Fruit fly (Drosophila melanogaster) whole organism, embryonic: Measurements from ENCODE around the gene ssp7.

Source experiments
- CG10147 ChIP-seq: fragments of 200-800 bp; sonication (Bioruptor generic); optimal IDR thresholded peaks from 2 replicates; lab custom pipeline; 2019; ENCODE audit warnings: missing biosample characterization, mild to moderate bottlenecking, missing genetic modification characterization, moderate library complexity
- CG11247 ChIP-seq: fragments of 200-800 bp; sonication (Bioruptor generic); IDR thresholded peaks from 2 replicates; pipeline ENCODE4 v1.3.6; 2022; ENCODE audit warnings: missing biosample characterization, missing genetic modification characterization
- CG14014 ChIP-seq: fragments of 200-800 bp; sonication (Bioruptor generic); IDR thresholded peaks from 2 replicates; pipeline ENCODE4 v1.3.6; 2022; ENCODE audit warnings: missing biosample characterization, missing genetic modification characterization
- CG2199 ChIP-seq: fragments of 200-800 bp; sonication (Bioruptor generic); IDR thresholded peaks from 3 replicates; pipeline ENCODE4 v1.3.6; 2022; ENCODE audit warnings: missing biosample characterization, missing genetic modification characterization
- CG30403 ChIP-seq: fragments of 200-800 bp; sonication (Bioruptor generic); optimal IDR thresholded peaks from 3 replicates; lab custom pipeline; 2016; ENCODE audit warnings: missing biosample characterization, missing genetic modification characterization
- CG31365 ChIP-seq: fragments of 200-800 bp; sonication (Bioruptor generic); optimal IDR thresholded peaks from 2 replicates; lab custom pipeline; 2018; ENCODE audit warnings: missing biosample characterization, mild to moderate bottlenecking, missing genetic modification characterization
- CG32772 ChIP-seq: fragments of 200-800 bp; sonication (Bioruptor generic); IDR thresholded peaks from 2 replicates; pipeline ENCODE4 v1.3.6; 2022; ENCODE audit warnings: missing biosample characterization, missing genetic modification characterization
- CG3838 ChIP-seq: fragments of 200-800 bp; sonication (Bioruptor generic); optimal IDR thresholded peaks from 3 replicates; lab custom pipeline; 2016; ENCODE audit warnings: missing biosample characterization, missing genetic modification characterization
- CG4424 ChIP-seq: fragments of 200-800 bp; sonication (Bioruptor generic); optimal IDR thresholded peaks from 3 replicates; lab custom pipeline; 2016; ENCODE audit warnings: missing biosample characterization, missing genetic modification characterization
- CG6765 ChIP-seq: fragments of 200-800 bp; sonication (Bioruptor generic); optimal IDR thresholded peaks from 3 replicates; lab custom pipeline; 2017; ENCODE audit warnings: missing biosample characterization, mild to moderate bottlenecking, missing genetic modification characterization
- CG7786 ChIP-seq: fragments of 200-800 bp; sonication (Bioruptor generic); optimal IDR thresholded peaks from 2 replicates; lab custom pipeline; 2016; ENCODE audit warnings: missing biosample characterization, missing genetic modification characterization
- CG7963 ChIP-seq: fragments of 200-800 bp; sonication (Bioruptor generic); IDR thresholded peaks from 3 replicates; pipeline ENCODE4 v1.3.6; 2022; ENCODE audit warnings: missing biosample characterization, missing genetic modification characterization; ENCODE audit not compliant: partially characterized antibody
- CG9609 ChIP-seq: fragments of 200-800 bp; sonication (Bioruptor generic); optimal IDR thresholded peaks from 3 replicates; lab custom pipeline; 2016; ENCODE audit warnings: missing biosample characterization, missing genetic modification characterization
- Dek ChIP-seq: fragments of 200-800 bp; sonication (Bioruptor generic); optimal IDR thresholded peaks from 3 replicates; lab custom pipeline; 2019; ENCODE audit warnings: missing biosample characterization, mild to moderate bottlenecking, missing genetic modification characterization, moderate library complexity
- Dfd ChIP-seq, 2 experiments: fragments of >200 bp; optimal IDR thresholded peaks; 2 replicates each; lab custom pipeline; 2017; ENCODE audit warnings: missing biosample characterization in 2 of 2, missing genetic modification characterization in 2 of 2
- Gsc ChIP-seq: fragments of 200-800 bp; sonication (Bioruptor generic); IDR thresholded peaks from 2 replicates; pipeline ENCODE4 v1.3.6; 2022; ENCODE audit warnings: missing biosample characterization, missing genetic modification characterization
- HLH3B ChIP-seq: fragments of 200-800 bp; sonication (Bioruptor generic); IDR thresholded peaks from 2 replicates; pipeline ENCODE4 v1.3.6; 2022; ENCODE audit warnings: missing biosample characterization, missing genetic modification characterization
- HmgZ ChIP-seq: fragments of 200-800 bp; sonication (Bioruptor generic); optimal IDR thresholded peaks from 2 replicates; lab custom pipeline; 2018; ENCODE audit warnings: missing biosample characterization, mild to moderate bottlenecking, missing genetic modification characterization
- Med ChIP-seq: fragments of 200-800 bp; sonication (Bioruptor generic); peaks from one replicate; lab custom pipeline; 2016; ENCODE audit warnings: missing biosample characterization, missing genetic modification characterization, mild to moderate bottlenecking, inconsistent platforms, moderate library complexity
- NC2α ChIP-seq: fragments of 200-800 bp; sonication (Bioruptor generic); optimal IDR thresholded peaks from 2 replicates; lab custom pipeline; 2016; ENCODE audit warnings: missing biosample characterization, missing genetic modification characterization
- Nf-YC ChIP-seq: fragments of 200-800 bp; optimal IDR thresholded peaks from 3 replicates; lab custom pipeline; 2019; ENCODE audit warnings: missing biosample characterization, mild to moderate bottlenecking, missing genetic modification characterization, moderate library complexity
- Six4 ChIP-seq: fragments of 200-800 bp; sonication (Bioruptor generic); optimal IDR thresholded peaks from 2 replicates; lab custom pipeline; 2016; ENCODE audit warnings: missing biosample characterization, missing genetic modification characterization
- Sox102F ChIP-seq: fragments of 200-800 bp; sonication (Bioruptor generic); optimal IDR thresholded peaks from 2 replicates; lab custom pipeline; 2018; ENCODE audit warnings: missing biosample characterization, mild to moderate bottlenecking, missing genetic modification characterization, moderate library complexity
- Xbp1 ChIP-seq: fragments of 200-800 bp; sonication (Bioruptor generic); optimal IDR thresholded peaks from 3 replicates; lab custom pipeline; 2016; ENCODE audit warnings: missing biosample characterization, mild to moderate bottlenecking, missing genetic modification characterization
- abd-A ChIP-seq: fragments of 200-800 bp; sonication (Bioruptor generic); optimal IDR thresholded peaks from 3 replicates; lab custom pipeline; 2019; ENCODE audit warnings: missing biosample characterization, mild to moderate bottlenecking, missing genetic modification characterization, moderate library complexity
- ap ChIP-seq: fragments of 200-800 bp; sonication (Bioruptor generic); IDR thresholded peaks from 2 replicates; pipeline ENCODE4 v1.3.6; 2022; ENCODE audit warnings: missing biosample characterization, missing genetic modification characterization
- bab2 ChIP-seq: fragments of 200-800 bp; sonication (Bioruptor generic); optimal IDR thresholded peaks from 2 replicates; lab custom pipeline; 2016; ENCODE audit warnings: missing biosample characterization, missing genetic modification characterization
- bsh ChIP-seq, 2 experiments: fragments of 200-800 bp; sonication (Bioruptor generic); optimal IDR thresholded peaks; 2 replicates each; lab custom pipeline; 2017 to 2018; ENCODE audit warnings: mild to moderate bottlenecking in 2 of 2, missing biosample characterization in 2 of 2, missing genetic modification characterization in 2 of 2, moderate library complexity in 1 of 2
- cg ChIP-seq: fragments of 200-800 bp; sonication (Bioruptor generic); optimal IDR thresholded peaks from 3 replicates; lab custom pipeline; 2019; ENCODE audit warnings: missing biosample characterization, mild to moderate bottlenecking, missing genetic modification characterization, moderate library complexity
- chm ChIP-seq: fragments of 200-800 bp; sonication (Bioruptor generic); IDR thresholded peaks from 2 replicates; pipeline ENCODE4 v1.3.6; 2022; ENCODE audit warnings: missing biosample characterization, missing genetic modification characterization
- da ChIP-seq: fragments of 200-800 bp; sonication (Bioruptor generic); optimal IDR thresholded peaks from 2 replicates; lab custom pipeline; 2016; ENCODE audit warnings: missing biosample characterization, missing genetic modification characterization
- dysf ChIP-seq: fragments of 200-800 bp; sonication (Bioruptor generic); IDR thresholded peaks from 3 replicates; pipeline ENCODE4 v1.3.6; 2022; ENCODE audit warnings: missing biosample characterization, missing genetic modification characterization
- emc ChIP-seq: fragments of 200-800 bp; sonication (Bioruptor generic); optimal IDR thresholded peaks from 2 replicates; lab custom pipeline; 2016; ENCODE audit warnings: missing biosample characterization, missing genetic modification characterization
- ems ChIP-seq: fragments of 200-800 bp; sonication (Bioruptor generic); optimal IDR thresholded peaks from 3 replicates; lab custom pipeline; 2016; ENCODE audit warnings: missing biosample characterization, missing genetic modification characterization
- esg ChIP-seq: fragments of 200-800 bp; sonication (Bioruptor generic); conservative IDR thresholded peaks from 2 replicates; pipeline ENCODE4 v1.3.6; 2022; ENCODE audit warnings: missing biosample characterization, missing genetic modification characterization
- insv ChIP-seq, 2 experiments: fragments of 200-800 bp; sonication (Bioruptor generic); optimal IDR thresholded peaks; 3 replicates each; lab custom pipeline; 2016 to 2018; ENCODE audit warnings: missing biosample characterization in 2 of 2, missing genetic modification characterization in 2 of 2
- lilli ChIP-seq: fragments of 200-800 bp; sonication (Bioruptor generic); optimal IDR thresholded peaks from 3 replicates; lab custom pipeline; 2016; ENCODE audit warnings: missing biosample characterization, missing genetic modification characterization
- onecut ChIP-seq: fragments of 200-800 bp; sonication (Bioruptor generic); IDR thresholded peaks from 2 replicates; pipeline ENCODE4 v1.3.6; 2022; ENCODE audit warnings: missing biosample characterization, missing genetic modification characterization
- phol ChIP-seq: fragments of 200-800 bp; sonication (Bioruptor generic); optimal IDR thresholded peaks from 3 replicates; lab custom pipeline; 2018; ENCODE audit warnings: missing biosample characterization, mild to moderate bottlenecking, missing genetic modification characterization, moderate library complexity
- prd ChIP-seq, 3 experiments: fragments of >200 bp in 2 of 3; fragments of 200-800 bp in 1 of 3; sonication (Bioruptor generic) in 1 of 3; optimal IDR thresholded peaks in 2 of 3; IDR thresholded peaks in 1 of 3; 2 replicates in 2 of 3; 3 replicates in 1 of 3; pipeline versions ENCODE4 v1.3.6 to Lab custom; 2017 to 2022; ENCODE audit warnings: missing biosample characterization in 1 of 3, missing genetic modification characterization in 1 of 3
- ranshi ChIP-seq: fragments of 200-800 bp; sonication (Bioruptor generic); IDR thresholded peaks from 2 replicates; pipeline ENCODE4 v1.3.6; 2022; ENCODE audit warnings: missing biosample characterization, missing genetic modification characterization
- sd ChIP-seq: fragments of 200-800 bp; sonication (Bioruptor generic); optimal IDR thresholded peaks from 3 replicates; lab custom pipeline; 2018; ENCODE audit warnings: missing biosample characterization, mild to moderate bottlenecking, missing genetic modification characterization, moderate library complexity
- sob ChIP-seq: fragments of 200-800 bp; sonication (Bioruptor generic); IDR thresholded peaks from 2 replicates; pipeline ENCODE4 v1.3.6; 2022; ENCODE audit warnings: missing biosample characterization, missing genetic modification characterization
- tgo ChIP-seq: fragments of 200-800 bp; sonication (Bioruptor generic); IDR thresholded peaks from 3 replicates; pipeline ENCODE4 v1.3.6; 2022; ENCODE audit warnings: missing biosample characterization, missing genetic modification characterization
- ttk ChIP-seq: fragments of 200-800 bp; sonication (Bioruptor generic); IDR thresholded peaks from 2 replicates; pipeline ENCODE4 v2.1.2; 2022; ENCODE audit warnings: missing biosample characterization, missing genetic modification characterization
- tx ChIP-seq: fragments of 200-800 bp; sonication (Bioruptor generic); optimal IDR thresholded peaks from 2 replicates; lab custom pipeline; 2016; ENCODE audit warnings: missing biosample characterization, missing genetic modification characterization
- unc-4 ChIP-seq: fragments of 200-800 bp; sonication (Bioruptor generic); IDR thresholded peaks from 2 replicates; pipeline ENCODE4 v1.3.6; 2022; ENCODE audit warnings: missing biosample characterization, missing genetic modification characterization; ENCODE audit not compliant: partially characterized antibody
- vvl ChIP-seq: fragments of 200-800 bp; sonication (Bioruptor generic); IDR thresholded peaks from 2 replicates; pipeline ENCODE4 v1.3.6; 2022; ENCODE audit warnings: missing biosample characterization, missing genetic modification characterization

Gene ssp7

DNA sequence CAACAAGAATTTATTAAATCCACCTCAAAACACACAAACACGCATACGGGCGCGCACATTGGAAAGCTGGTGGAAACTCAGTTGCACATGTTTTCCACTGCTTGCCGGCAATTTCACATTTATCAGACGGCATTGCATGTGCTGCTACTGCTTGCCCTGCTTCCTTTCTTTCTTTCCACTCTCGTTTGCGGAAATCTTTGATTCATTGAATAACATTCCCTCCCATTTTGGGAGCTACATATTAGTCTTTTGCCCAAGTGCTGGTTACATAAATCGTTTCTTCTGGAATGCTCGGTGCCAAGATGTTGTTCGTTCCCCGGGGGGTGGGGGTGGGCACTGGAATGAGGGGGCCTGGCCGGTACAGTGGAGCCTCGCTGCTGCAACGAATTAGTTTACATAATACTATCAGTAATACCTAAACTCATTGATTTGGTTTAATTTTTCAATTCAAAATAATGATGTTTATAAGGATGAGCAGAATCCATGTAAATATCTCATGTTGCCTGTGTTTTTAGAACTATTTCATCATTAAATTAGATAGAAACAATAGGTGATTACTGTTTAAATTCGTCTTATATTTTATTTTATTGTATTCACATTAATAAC lies 31.1 kb downstream of the ssp7 start (continued):
- TF ChIP-seq abd-A (no peak), Med (GFP tag; lab: Kevin White, UChicago) (peak; percentile 36), cg (GFP tag; lab: Kevin White, UChicago) (peak; percentile 54), emc (GFP tag; lab: Kevin White, UChicago) (no peak), CG30403 (peak; percentile 48), Dek (tag; lab: Kevin White, UChicago) (no peak), phol (tag; lab: Kevin White, UChicago) (peak; percentile 12), CG31365 (tag; lab: Kevin White, UChicago) (peak; percentile 98), esg (0 out of 2 replicates have a peak, but pooled peaks have one; percentile 17), insv (GFP tag; optimal IDR thresholded peaks at IDR 0.05; lab: Kevin White, UChicago) (peak in 1 of 2 experiments; percentile 89), CG6765 (GFP tag; lab: Kevin White, UChicago) (no peak), HLH3B (GFP tag; lab: Robert Waterston, UW) (peak; percentile 45), vvl (peak; percentile 36; the same call in 1 of the 2 replicates), NC2α (GFP tag; lab: Kevin White, UChicago) (no peak), CG10147 (GFP tag; lab: Kevin White, UChicago) (no peak), onecut (GFP tag; lab: Robert Waterston, UW) (no peak), CG4424 (GFP tag; lab: Kevin White, UChicago) (peak; percentile 26), Xbp1 (GFP tag; lab: Kevin White, UChicago) (peak; percentile 29), CG2199 (GFP tag; lab: Robert Waterston, UW) (0 out of 3 replicates have a peak, but pooled peaks have one; percentile 16), CG9609 (GFP tag; lab: Kevin White, UChicago) (no peak), CG14014 (peak; percentile 19; the same call in 1 of the 2 replicates), Dfd (GFP tag; optimal IDR thresholded peaks at IDR 0.05; lab: Kevin White, UChicago) (peak in 1 of 2 experiments; percentile 68), sob (no peak), chm (0 out of 2 replicates have a peak, but pooled peaks have one; percentile 37), bsh (GFP tag; optimal IDR thresholded peaks at IDR 0.05; lab: Kevin White, UChicago) (peak in 1 of 2 experiments; percentile 31), Six4 (GFP tag; lab: Kevin White, UChicago) (peak; percentile 25)

DNA sequence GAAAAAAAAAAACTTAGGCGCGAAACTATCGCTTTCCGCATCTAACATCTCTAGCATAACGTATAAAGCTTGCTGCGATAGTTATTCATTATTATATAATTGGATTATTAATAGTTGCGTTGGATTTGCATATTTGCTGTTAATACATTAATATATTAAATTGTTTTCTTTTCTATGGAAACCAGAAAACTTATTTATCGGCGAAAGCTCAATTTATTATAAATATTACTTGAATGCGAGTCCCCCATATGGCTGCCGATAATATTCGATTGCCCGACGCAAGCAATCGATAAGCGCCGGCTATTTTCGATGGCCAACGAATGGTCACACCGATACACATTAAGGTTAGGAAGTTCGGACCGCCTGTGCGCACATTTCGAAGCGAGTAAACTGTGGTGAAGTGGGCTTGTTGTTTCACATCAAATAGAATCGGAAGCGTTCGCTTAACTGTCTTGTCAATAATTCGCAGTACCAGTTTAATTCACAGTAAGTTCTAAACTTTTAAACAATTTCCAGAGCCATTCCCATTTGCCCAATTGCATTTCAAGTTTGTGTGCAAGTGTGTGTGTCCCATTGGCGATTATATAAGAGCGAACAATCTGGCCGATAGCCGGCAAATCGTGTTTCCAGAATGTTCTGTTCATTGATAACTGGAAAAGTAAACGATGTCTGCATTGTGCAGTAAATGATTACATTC lies 31.8 kb downstream of the ssp7 start, which contains the start of gene Hsp60A:
Hsp60A (plus strand) TSS at position 335 of the 697 bp plus-strand sequence.
- peak; percentile 84 for TF ChIP-seq unc-4
- peak; percentile 5 for TF ChIP-seq bab2 (GFP tag; lab: Kevin White, UChicago)
- TF ChIP-seq lilli (GFP tag; lab: Kevin White, UChicago), result peak; percentile 71
- TF ChIP-seq prd (optimal IDR thresholded peaks at IDR 0.05; lab: Kevin White, UChicago), result no peak
- peak; percentile 54; the same call in 2 of the 3 replicates for TF ChIP-seq prd (GFP tag; IDR thresholded peaks at IDR 0.05; lab: Robert Waterston, UW)
- TF ChIP-seq CG3838 (GFP tag; lab: Kevin White, UChicago), result no peak
- no peak for TF ChIP-seq ttk (GFP tag; lab: Robert Waterston, UW)
- TF ChIP-seq CG32772 (GFP tag; lab: Robert Waterston, UW), result peak; percentile 50
- TF ChIP-seq sd (tag; lab: Kevin White, UChicago), result no peak
- TF ChIP-seq tx (GFP tag; lab: Kevin White, UChicago), result no peak
- TF ChIP-seq ranshi, result no peak; the same call in 1 of the 2 replicates
- no peak for TF ChIP-seq CG7786 (GFP tag; lab: Kevin White, UChicago)
- TF ChIP-seq Gsc (GFP tag; lab: Robert Waterston, UW), result no peak
- no peak for TF ChIP-seq NC2α (GFP tag; lab: Kevin White, UChicago)
- TF ChIP-seq da (GFP tag; lab: Kevin White, UChicago), result no peak
- no peak; the same call in 2 of the 3 replicates for TF ChIP-seq dysf (GFP tag; lab: Robert Waterston, UW)
- no peak for TF ChIP-seq ap (GFP tag; lab: Robert Waterston, UW)
- 0 out of 3 replicates have a peak, but pooled peaks have one; percentile 54 for TF ChIP-seq CG7963 (GFP tag; lab: Robert Waterston, UW)
- peak; percentile 49 for TF ChIP-seq Sox102F (GFP tag; lab: Kevin White, UChicago)
- peak; percentile 42; the same call in 1 of the 3 replicates for TF ChIP-seq tgo (GFP tag; lab: Robert Waterston, UW)
- 0 out of 2 replicates have a peak, but pooled peaks have one; percentile 14 for TF ChIP-seq CG11247 (GFP tag; lab: Robert Waterston, UW)
- TF ChIP-seq Nf-YC, result peak; percentile 53
- TF ChIP-seq HmgZ (tag; lab: Kevin White, UChicago), result peak; percentile 10
- no peak for TF ChIP-seq ems
